Worm (Caenorhabditis elegans) whole organism, L4 larva: ENCODE measurements around the gene str-249.

Source experiments
- F26F4.8 ChIP-seq: fragments of 200-800 bp; sonication (Bioruptor generic); conservative IDR thresholded peaks from 2 replicates; pipeline ENCODE4 v1.3.6; 2022; ENCODE audit warnings: missing genetic modification characterization, missing compliant biosample characterization
- F37D6.2 ChIP-seq: sonication (generic microtip); optimal IDR thresholded peaks from 2 replicates; lab custom pipeline; 2016; ENCODE audit warnings: mild to moderate bottlenecking, missing genetic modification characterization, missing compliant biosample characterization
- F44E2.7 ChIP-seq: fragments of 200-800 bp; sonication (Bioruptor generic); IDR thresholded peaks from 2 replicates; pipeline ENCODE4 v2.1.2; 2022; ENCODE audit warnings: missing genetic modification characterization, missing compliant biosample characterization
- T20F7.1 ChIP-seq: fragments of 200-800 bp; sonication (Bioruptor generic); optimal IDR thresholded peaks from 2 replicates; lab custom pipeline; 2018; ENCODE audit warnings: mild to moderate bottlenecking, missing genetic modification characterization, missing compliant biosample characterization
- Y5F2A.4 ChIP-seq: fragments of 200-800 bp; sonication (Bioruptor generic); optimal IDR thresholded peaks from 2 replicates; lab custom pipeline; 2018; ENCODE audit warnings: mild to moderate bottlenecking, missing genetic modification characterization, missing compliant biosample characterization
- Y75B8A.6 ChIP-seq: fragments of 200-800 bp; sonication (Bioruptor generic); IDR thresholded peaks from 2 replicates; pipeline ENCODE4 v1.3.6; 2022; ENCODE audit warnings: missing genetic modification reagents, missing genetic modification characterization, missing compliant biosample characterization
- ZK337.2 ChIP-seq: fragments of 200-800 bp; sonication (Bioruptor generic); IDR thresholded peaks from 2 replicates; pipeline ENCODE4 v1.3.6; 2022; ENCODE audit warnings: missing genetic modification reagents, missing genetic modification characterization, missing compliant biosample characterization
- aha-1 ChIP-seq: fragments of 150-350 bp; peaks from one replicate; lab custom pipeline; 2014; ENCODE audit warnings: missing biosample characterization, missing genetic modification characterization
- ama-1 ChIP-seq: fragments of 150-350 bp; optimal IDR thresholded peaks from 2 replicates; lab custom pipeline; 2014; ENCODE audit warnings: inconsistent platforms, mixed read lengths
- ceh-32 ChIP-seq: sonication (generic microtip); optimal IDR thresholded peaks from 2 replicates; lab custom pipeline; 2016; ENCODE audit warnings: mild to moderate bottlenecking, missing genetic modification characterization, missing compliant biosample characterization; ENCODE audit not compliant: poor library complexity
- ces-1 ChIP-seq: fragments of 150-350 bp; sonication (generic microtip); optimal IDR thresholded peaks from 4 replicates; lab custom pipeline; 2014; ENCODE audit warnings: missing biosample characterization, missing genetic modification reagents, missing genetic modification characterization
- ctbp-1 ChIP-seq: fragments of 200-800 bp; sonication (Bioruptor generic); IDR thresholded peaks from 2 replicates; pipeline ENCODE4 v1.3.6; 2022; ENCODE audit warnings: missing genetic modification reagents, missing genetic modification characterization, missing compliant biosample characterization
- daf-16 ChIP-seq, 3 experiments: sonication (generic microtip); optimal IDR thresholded peaks; 2 replicates each; lab custom pipeline; 2016 to 2017; ENCODE audit warnings: missing genetic modification characterization in 3 of 3, missing genetic modification reagents in 3 of 3, mild to moderate bottlenecking in 2 of 3, missing compliant biosample characterization in 2 of 3, missing biosample characterization in 1 of 3, moderate library complexity in 1 of 3
- dpl-1 ChIP-seq: fragments of 150-350 bp; optimal IDR thresholded peaks from 2 replicates; lab custom pipeline; 2014; ENCODE audit warnings: missing biosample characterization, missing genetic modification reagents, missing genetic modification characterization
- dve-1 ChIP-seq: sonication (generic microtip); optimal IDR thresholded peaks from 2 replicates; lab custom pipeline; 2017; ENCODE audit warnings: antibody characterized with exemption, mild to moderate bottlenecking, missing genetic modification characterization, missing compliant biosample characterization; ENCODE audit not compliant: insufficient read depth
- egl-43 ChIP-seq: fragments of 200-800 bp; sonication (Bioruptor generic); IDR thresholded peaks from 2 replicates; pipeline ENCODE4 v1.3.6; 2022; ENCODE audit warnings: missing genetic modification reagents, missing genetic modification characterization, missing compliant biosample characterization
- gei-8 ChIP-seq: fragments of 200-800 bp; sonication (Bioruptor generic); optimal IDR thresholded peaks from 2 replicates; lab custom pipeline; 2018; ENCODE audit warnings: mild to moderate bottlenecking, missing genetic modification characterization, missing compliant biosample characterization
- hif-1 ChIP-seq, 2 experiments: sonication (generic microtip); optimal IDR thresholded peaks; 2 replicates each; lab custom pipeline; 2016 to 2017; ENCODE audit warnings: missing compliant biosample characterization in 2 of 2, missing genetic modification characterization in 2 of 2, missing genetic modification reagents in 2 of 2, missing genotype in 2 of 2, mild to moderate bottlenecking in 1 of 2
- hlh-30 ChIP-seq: sonication (generic microtip); optimal IDR thresholded peaks from 2 replicates; lab custom pipeline; 2017; ENCODE audit warnings: antibody characterized with exemption, mild to moderate bottlenecking, missing genetic modification characterization, missing compliant biosample characterization; ENCODE audit not compliant: insufficient read depth
- hmg-1.1 ChIP-seq: fragments of 200-800 bp; sonication (Bioruptor generic); IDR thresholded peaks from 2 replicates; pipeline ENCODE4 v1.3.6; 2022; ENCODE audit warnings: missing genetic modification reagents, missing genetic modification characterization, missing compliant biosample characterization
- lin-39 ChIP-seq: fragments of 150-350 bp; optimal IDR thresholded peaks from 2 replicates; lab custom pipeline; 2014; ENCODE audit warnings: missing biosample characterization, missing genetic modification reagents, missing genetic modification characterization
- lsy-2 ChIP-seq, 2 experiments: fragments of 150-350 bp in 1 of 2; sonication (generic microtip) in 1 of 2; optimal IDR thresholded peaks; 2 replicates each; lab custom pipeline; 2014 to 2017; ENCODE audit warnings: missing biosample characterization in 2 of 2, missing genetic modification characterization in 2 of 2
- mdl-1 ChIP-seq, 2 experiments: fragments of 150-350 bp in 1 of 2; sonication (generic microtip) in 1 of 2; optimal IDR thresholded peaks; 2 replicates each; lab custom pipeline; 2014 to 2017; ENCODE audit warnings: missing biosample characterization in 2 of 2, missing genetic modification characterization in 2 of 2
- mxl-2 ChIP-seq: fragments of 200-800 bp; sonication (Bioruptor generic); conservative IDR thresholded peaks from 2 replicates; pipeline ENCODE4 v1.3.6; 2022; ENCODE audit warnings: missing genetic modification reagents, missing genetic modification characterization, missing compliant biosample characterization
- mxl-3 ChIP-seq: fragments of 200-800 bp; sonication (Bioruptor generic); optimal IDR thresholded peaks from 2 replicates; lab custom pipeline; 2018; ENCODE audit warnings: mild to moderate bottlenecking, missing genetic modification characterization, missing compliant biosample characterization
- nhr-25 ChIP-seq: sonication (generic microtip); optimal IDR thresholded peaks from 2 replicates; lab custom pipeline; 2017; ENCODE audit warnings: missing genetic modification characterization, mild to moderate bottlenecking, missing compliant biosample characterization, antibody characterized with exemption, moderate library complexity, borderline replicate concordance; ENCODE audit not compliant: insufficient read depth
- nhr-48 ChIP-seq: sonication (generic microtip); optimal IDR thresholded peaks from 2 replicates; lab custom pipeline; 2016; ENCODE audit warnings: mild to moderate bottlenecking, missing genetic modification characterization, missing compliant biosample characterization
- php-3 ChIP-seq: fragments of 200-800 bp; sonication (Bioruptor generic); IDR thresholded peaks from 2 replicates; pipeline ENCODE4 v1.3.6; 2022; ENCODE audit warnings: missing genetic modification reagents, missing genetic modification characterization, missing compliant biosample characterization
- skn-1 ChIP-seq: fragments of 150-350 bp; optimal IDR thresholded peaks from 2 replicates; lab custom pipeline; 2014; ENCODE audit warnings: missing biosample characterization, missing genetic modification characterization
- snpc-1.2 ChIP-seq: fragments of 200-800 bp; sonication (Bioruptor generic); IDR thresholded peaks from 2 replicates; pipeline ENCODE4 v1.3.6; 2022; ENCODE audit warnings: missing genetic modification reagents, missing genetic modification characterization, missing compliant biosample characterization
- spr-1 ChIP-seq: sonication (generic microtip); optimal IDR thresholded peaks from 2 replicates; lab custom pipeline; 2016; ENCODE audit warnings: mild to moderate bottlenecking, missing genetic modification characterization, missing compliant biosample characterization
- spr-3 ChIP-seq: fragments of 200-800 bp; sonication (Bioruptor generic); optimal IDR thresholded peaks from 2 replicates; lab custom pipeline; 2018; ENCODE audit warnings: mild to moderate bottlenecking, missing genetic modification characterization, missing compliant biosample characterization
- unc-130 ChIP-seq: sonication (generic microtip); optimal IDR thresholded peaks from 2 replicates; lab custom pipeline; 2016; ENCODE audit warnings: missing genetic modification reagents, missing genetic modification characterization, missing compliant biosample characterization
- unc-39 ChIP-seq: sonication (generic microtip); optimal IDR thresholded peaks from 2 replicates; lab custom pipeline; 2017; ENCODE audit warnings: missing biosample characterization, missing genetic modification characterization
- unc-62 ChIP-seq, 3 experiments: fragments of 150-350 bp in 1 of 3; sonication (generic microtip); optimal IDR thresholded peaks in 2 of 3; peaks in 1 of 3; 1 replicate in 1 of 3; 2 replicates in 2 of 3; lab custom pipeline; 2014 to 2017; ENCODE audit warnings: missing biosample characterization in 3 of 3, missing genetic modification characterization in 3 of 3, missing genetic modification reagents in 3 of 3, missing genotype in 1 of 3
- zag-1 ChIP-seq: fragments of 150-350 bp; optimal IDR thresholded peaks from 2 replicates; lab custom pipeline; 2014; ENCODE audit warnings: missing biosample characterization, missing genetic modification characterization
- ztf-11 ChIP-seq: fragments of 150-350 bp; optimal IDR thresholded peaks from 2 replicates; lab custom pipeline; 2014; ENCODE audit warnings: missing biosample characterization, missing genetic modification characterization

str-249 gene

DNA sequence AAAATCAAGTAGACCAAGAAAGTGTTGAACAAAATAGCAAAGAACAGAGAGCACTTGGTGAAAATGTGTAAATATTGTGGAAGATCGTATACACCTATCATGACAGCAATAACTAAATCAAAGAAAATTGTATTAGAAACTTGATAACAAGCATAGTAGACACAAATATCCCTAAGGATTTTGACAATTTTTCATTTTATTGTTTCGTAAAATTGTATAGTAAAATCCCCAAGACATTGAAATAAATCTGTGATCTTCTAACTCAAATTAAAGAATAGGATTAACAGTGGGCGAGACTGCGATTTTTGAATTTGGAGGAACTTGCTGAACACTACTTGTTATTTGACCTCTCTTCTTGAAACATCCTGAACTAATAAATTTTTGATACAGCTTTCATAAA, 15.4 kb downstream of the str-249 start, which contains the start of gene str-220:
str-220 (minus strand) TSS at position 101 of the 400 bp plus-strand sequence.
- TF ChIP-seq nhr-48 (tag; lab: Kevin White, UChicago) = no peak
- TF ChIP-seq zag-1 (tag; lab: Kevin White, UChicago) = no peak
- TF ChIP-seq ctbp-1 (GFP tag; lab: Robert Waterston, UW) = no peak
- TF ChIP-seq daf-16 (GFP tag; optimal IDR thresholded peaks at IDR 0.05; lab: Kevin White, UChicago) = no peak
- TF ChIP-seq daf-16 (tag; optimal IDR thresholded peaks at IDR 0.05; lab: Kevin White, UChicago) = no peak
- no peak for TF ChIP-seq lsy-2 (tag; optimal IDR thresholded peaks at IDR 0.05; lab: Kevin White, UChicago)
- no peak for TF ChIP-seq spr-1
- no peak for TF ChIP-seq ZK337.2
- TF ChIP-seq snpc-1.2 = no peak
- no peak for TF ChIP-seq unc-39
- TF ChIP-seq nhr-25 (tag; lab: Kevin White, UChicago) = no peak
- no peak for TF ChIP-seq unc-130 (GFP tag; lab: Kevin White, UChicago)
- TF ChIP-seq F37D6.2 (tag; lab: Kevin White, UChicago) = no peak
- no peak for TF ChIP-seq spr-3 (GFP tag; lab: Kevin White, UChicago)
- no peak for TF ChIP-seq ztf-11 (tag; lab: Kevin White, UChicago)
- no peak for TF ChIP-seq hif-1 (tag; optimal IDR thresholded peaks at IDR 0.05; lab: Kevin White, UChicago)
- no peak for TF ChIP-seq F26F4.8 (GFP tag; lab: Robert Waterston, UW)
- TF ChIP-seq ces-1 = no peak
- no peak for TF ChIP-seq unc-62 (GFP tag; optimal IDR thresholded peaks at IDR 0.05 in 1 of 2; lab: Kevin White, UChicago)
- no peak for TF ChIP-seq unc-62 (tag; optimal IDR thresholded peaks at IDR 0.05; lab: Kevin White, UChicago)
- no peak for TF ChIP-seq egl-43 (GFP tag; lab: Robert Waterston, UW)
- TF ChIP-seq skn-1 = no peak

DNA sequence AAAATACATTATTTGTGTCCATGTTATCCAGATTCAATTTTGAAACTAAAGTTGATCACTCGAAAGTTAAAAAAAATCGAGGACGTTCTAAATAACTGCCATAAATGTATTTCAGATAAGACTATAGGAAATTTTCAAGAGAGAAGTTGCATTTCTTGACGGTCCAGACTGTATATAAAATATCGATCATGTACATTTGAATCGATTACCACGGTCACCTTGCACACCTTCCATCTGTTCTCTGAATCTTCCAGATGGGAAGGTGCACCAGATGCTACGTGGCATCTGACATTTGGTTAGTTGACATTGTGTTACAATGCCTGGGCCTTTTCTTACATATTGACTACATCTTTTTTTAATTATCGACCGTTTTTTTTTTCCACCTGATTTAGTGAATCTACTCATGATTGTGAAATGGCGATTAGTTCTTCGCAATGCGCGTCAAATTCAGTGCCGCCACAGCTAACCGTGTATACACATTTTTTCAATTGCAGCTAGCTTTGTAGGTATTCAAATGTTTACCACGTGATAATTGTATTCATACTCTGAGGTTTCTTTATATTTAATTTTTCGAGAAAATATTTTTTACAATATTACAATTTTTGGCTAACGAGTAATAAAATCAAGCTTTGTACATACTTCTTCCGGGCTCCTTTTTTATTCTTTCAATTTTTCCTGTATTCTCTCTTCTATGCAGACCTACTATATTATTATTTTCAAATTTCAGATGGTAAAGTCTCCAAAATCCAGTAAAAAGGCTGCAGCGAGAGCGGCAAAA, 18.5 kb downstream of the str-249 start, which contains the start of gene skr-16:
skr-16 (plus strand) TSS at position 728 of the 778 bp plus-strand sequence.
- no peak for TF ChIP-seq F44E2.7 (GFP tag; lab: Robert Waterston, UW)
- TF ChIP-seq hlh-30 (tag; lab: Kevin White, UChicago) = peak; percentile 84
- TF ChIP-seq php-3 = no peak
- TF ChIP-seq ceh-32 = no peak
- TF ChIP-seq lsy-2 (tag; optimal IDR thresholded peaks at IDR 0.05; lab: Kevin White, UChicago) = no peak
- TF ChIP-seq daf-16 (GFP tag; optimal IDR thresholded peaks at IDR 0.05; lab: Kevin White, UChicago) = no peak
- TF ChIP-seq daf-16 (tag; optimal IDR thresholded peaks at IDR 0.05; lab: Kevin White, UChicago) = peak; percentile 33
- TF ChIP-seq aha-1 (tag; lab: Kevin White, UChicago) = peak; percentile 29
- peak in 1 of 2 experiments; percentile 54 for TF ChIP-seq mdl-1 (tag; optimal IDR thresholded peaks at IDR 0.05; lab: Kevin White, UChicago)
- TF ChIP-seq Y75B8A.6 (GFP tag; lab: Robert Waterston, UW) = no peak
- TF ChIP-seq spr-3 (GFP tag; lab: Kevin White, UChicago) = no peak
- no peak for TF ChIP-seq Y5F2A.4 (GFP tag; lab: Kevin White, UChicago)
- no peak for TF ChIP-seq egl-43 (GFP tag; lab: Robert Waterston, UW)
- peak; percentile 48 for TF ChIP-seq dpl-1
- TF ChIP-seq ama-1 (lab: Kevin White, UChicago) = no peak
- peak; percentile 45 for TF ChIP-seq dve-1 (tag; lab: Kevin White, UChicago)
- peak; percentile 21 for TF ChIP-seq T20F7.1 (GFP tag; lab: Kevin White, UChicago)
- TF ChIP-seq unc-62 (GFP tag; optimal IDR thresholded peaks at IDR 0.05 in 1 of 2; lab: Kevin White, UChicago) = peak in 1 of 2 experiments; percentile 23
- no peak for TF ChIP-seq unc-62 (tag; optimal IDR thresholded peaks at IDR 0.05; lab: Kevin White, UChicago)

ce11 chrIV:7166553-7166952, 20.1 kb downstream of the str-249 start, which contains the start of gene C42D4.18:
Gene C42D4.18 (plus strand): TSS chrIV:7166783.
- TF ChIP-seq mxl-2 (peak; percentile 29; the same call in 1 of the 2 replicates), hmg-1.1 (peak; percentile 28; the same call in 1 of the 2 replicates), hlh-30 (tag; lab: Kevin White, UChicago) (peak; percentile 86), mdl-1 (tag; optimal IDR thresholded peaks at IDR 0.05; lab: Kevin White, UChicago) (peak in 1 of 2 experiments; percentile 65), mxl-3 (GFP tag; lab: Kevin White, UChicago) (peak; percentile 5), hif-1 (tag; optimal IDR thresholded peaks at IDR 0.05; lab: Kevin White, UChicago) (no peak), lin-39 (tag; lab: Kevin White, UChicago) (no peak), gei-8 (no peak), lsy-2 (tag; optimal IDR thresholded peaks at IDR 0.05; lab: Kevin White, UChicago) (peak in 1 of 2 experiments; percentile 39)
